Worm (Caenorhabditis elegans) whole organism, L4/young adult: Measurements from ENCODE around the gene Y57G11C.38.

ENCODE experiments used
- W03F9.2 ChIP-seq: fragments of 150-350 bp; optimal IDR thresholded peaks from 2 replicates; lab custom pipeline; 2014; ENCODE audit warnings: missing biosample characterization, missing genetic modification characterization
- dao-5 ChIP-seq: sonication (generic microtip); optimal IDR thresholded peaks from 2 replicates; lab custom pipeline; 2016; ENCODE audit warnings: missing genotype, missing genetic modification characterization, moderate library complexity, missing compliant biosample characterization
- him-1 ChIP-seq: sonication (generic microtip); optimal IDR thresholded peaks from 2 replicates; lab custom pipeline; 2016; ENCODE audit warnings: missing genotype, missing genetic modification reagents, missing genetic modification characterization, missing compliant biosample characterization

- TF ChIP-seq him-1 (tag; lab: Kevin White, UChicago), result no peak
- no peak for TF ChIP-seq dao-5 (tag; lab: Kevin White, UChicago)
- TF ChIP-seq W03F9.2 (tag; lab: Kevin White, UChicago), result no peak
These were observed 556 bp upstream of the Y57G11C.38 start, which contains the start of gene Y57G11C.23 for ce11 chrIV:14861691-14862090.
